Worm (Caenorhabditis elegans): ENCODE results near the gene irld-62.

ce11 chrV:15276915-15277314 lies 34.0 kb upstream of the irld-62 start, which contains the start of gene srw-17:
- no peak for TF ChIP-seq snpc-4 (tag; optimal IDR thresholded peaks at IDR 0.05)
- TF ChIP-seq nhr-11 (tag; optimal IDR thresholded peaks at IDR 0.05), result no peak
- no peak for TF ChIP-seq jun-1 (tag; optimal IDR thresholded peaks at IDR 0.05)
- no peak for TF ChIP-seq nhr-77 (tag; optimal IDR thresholded peaks at IDR 0.05)
- TF ChIP-seq unc-39 (tag; optimal IDR thresholded peaks at IDR 0.05), result no peak
- no peak for TF ChIP-seq nhr-25 (tag; optimal IDR thresholded peaks at IDR 0.05)
- no peak for TF ChIP-seq nhr-67 (tag; optimal IDR thresholded peaks at IDR 0.05)
- TF ChIP-seq ama-1 (optimal IDR thresholded peaks at IDR 0.05), result no peak
- no peak for TF ChIP-seq egl-27 (tag; optimal IDR thresholded peaks at IDR 0.05)
